Worm (Caenorhabditis elegans) whole organism, L4 larva: Measurements from ENCODE around the gene Y48C3A.14.

Experiments used
- F26F4.8 ChIP-seq: fragments of 200-800 bp; sonication (Bioruptor generic); conservative IDR thresholded peaks from 2 replicates; pipeline ENCODE4 v1.3.6; 2022; ENCODE audit warnings: missing genetic modification characterization, missing compliant biosample characterization
- T26A8.4 ChIP-seq: fragments of 200-800 bp; sonication (Bioruptor generic); IDR thresholded peaks from 2 replicates; pipeline ENCODE4 v1.3.6; 2022; ENCODE audit warnings: missing genetic modification characterization, missing compliant biosample characterization
- Y105C5A.15 ChIP-seq: fragments of 200-800 bp; sonication (Bioruptor generic); IDR thresholded peaks from 2 replicates; pipeline ENCODE4 v1.3.6; 2022; ENCODE audit warnings: missing genetic modification characterization, missing compliant biosample characterization
- ZK337.2 ChIP-seq: fragments of 200-800 bp; sonication (Bioruptor generic); IDR thresholded peaks from 2 replicates; pipeline ENCODE4 v1.3.6; 2022; ENCODE audit warnings: missing genetic modification reagents, missing genetic modification characterization, missing compliant biosample characterization
- arid-1 ChIP-seq: fragments of 200-800 bp; sonication (Bioruptor generic); conservative IDR thresholded peaks from 2 replicates; pipeline ENCODE4 v1.3.6; 2022; ENCODE audit warnings: missing genetic modification reagents, missing genetic modification characterization, missing compliant biosample characterization
- ceh-20 ChIP-seq: fragments of 200-800 bp; sonication (Bioruptor generic); IDR thresholded peaks from 2 replicates; pipeline ENCODE4 v1.3.6; 2022; ENCODE audit warnings: missing genetic modification reagents, missing genetic modification characterization, missing compliant biosample characterization
- ceh-32 ChIP-seq: sonication (generic microtip); optimal IDR thresholded peaks from 2 replicates; lab custom pipeline; 2016; ENCODE audit warnings: mild to moderate bottlenecking, missing genetic modification characterization, missing compliant biosample characterization; ENCODE audit not compliant: poor library complexity
- ceh-62 ChIP-seq: sonication (generic microtip); optimal IDR thresholded peaks from 2 replicates; lab custom pipeline; 2017; ENCODE audit warnings: missing biosample characterization, missing genetic modification characterization
- ceh-82 ChIP-seq: sonication (generic microtip); optimal IDR thresholded peaks from 2 replicates; lab custom pipeline; 2017; ENCODE audit warnings: missing biosample characterization, missing genetic modification characterization
- cey-2 ChIP-seq: sonication (generic microtip); optimal IDR thresholded peaks from 3 replicates; lab custom pipeline; 2017; ENCODE audit warnings: missing genetic modification characterization, mild to moderate bottlenecking, missing compliant biosample characterization, antibody characterized with exemption, borderline replicate concordance; ENCODE audit not compliant: insufficient read depth
- daf-16 ChIP-seq, 3 experiments: sonication (generic microtip); optimal IDR thresholded peaks; 2 replicates each; lab custom pipeline; 2016 to 2017; ENCODE audit warnings: missing genetic modification characterization in 3 of 3, missing genetic modification reagents in 3 of 3, mild to moderate bottlenecking in 2 of 3, missing compliant biosample characterization in 2 of 3, missing biosample characterization in 1 of 3, moderate library complexity in 1 of 3
- dmd-9 ChIP-seq: fragments of 200-800 bp; sonication (Bioruptor generic); IDR thresholded peaks from 2 replicates; pipeline ENCODE4 v1.3.6; 2022; ENCODE audit warnings: missing genetic modification reagents, missing genetic modification characterization, missing compliant biosample characterization
- dpl-1 ChIP-seq: fragments of 150-350 bp; optimal IDR thresholded peaks from 2 replicates; lab custom pipeline; 2014; ENCODE audit warnings: missing biosample characterization, missing genetic modification reagents, missing genetic modification characterization
- egl-27 ChIP-seq: sonication (generic microtip); optimal IDR thresholded peaks from 3 replicates; lab custom pipeline; 2017; ENCODE audit warnings: missing biosample characterization, missing genetic modification reagents, missing genetic modification characterization
- fkh-10 ChIP-seq: fragments of 150-350 bp; optimal IDR thresholded peaks from 2 replicates; lab custom pipeline; 2014; ENCODE audit warnings: missing biosample characterization, missing genetic modification reagents, missing genetic modification characterization
- hlh-11 ChIP-seq: fragments of 200-800 bp; sonication (Bioruptor generic); optimal IDR thresholded peaks from 2 replicates; lab custom pipeline; 2018; ENCODE audit warnings: mild to moderate bottlenecking, missing genetic modification characterization, missing compliant biosample characterization
- lim-7 ChIP-seq: fragments of 200-800 bp; sonication (Bioruptor generic); IDR thresholded peaks from 2 replicates; pipeline ENCODE4 v1.3.6; 2022; ENCODE audit warnings: missing genetic modification characterization, missing compliant biosample characterization
- lin-1 ChIP-seq: fragments of 200-800 bp; sonication (Bioruptor generic); IDR thresholded peaks from 2 replicates; pipeline ENCODE4 v1.3.6; 2022; ENCODE audit warnings: missing genetic modification reagents, missing genetic modification characterization, missing compliant biosample characterization
- lin-29 ChIP-seq: fragments of 200-800 bp; sonication (Bioruptor generic); IDR thresholded peaks from 2 replicates; pipeline ENCODE4 v1.3.6; 2022; ENCODE audit warnings: missing genetic modification reagents, missing genetic modification characterization, missing compliant biosample characterization
- lin-38 ChIP-seq: fragments of 200-800 bp; sonication (Bioruptor generic); IDR thresholded peaks from 2 replicates; pipeline ENCODE4 v1.3.6; 2022; ENCODE audit warnings: missing genetic modification reagents, missing genetic modification characterization, missing compliant biosample characterization
- lin-39 ChIP-seq: fragments of 150-350 bp; optimal IDR thresholded peaks from 2 replicates; lab custom pipeline; 2014; ENCODE audit warnings: missing biosample characterization, missing genetic modification reagents, missing genetic modification characterization
- lir-3 ChIP-seq: sonication (generic microtip); optimal IDR thresholded peaks from 2 replicates; lab custom pipeline; 2016; ENCODE audit warnings: mild to moderate bottlenecking, missing genetic modification characterization, missing compliant biosample characterization
- madf-5 ChIP-seq, 2 experiments: fragments of 200-800 bp; sonication (Bioruptor generic); IDR thresholded peaks; 2 replicates each; pipeline ENCODE4 v1.3.6; 2022; ENCODE audit warnings: missing compliant biosample characterization in 2 of 2, missing genetic modification characterization in 2 of 2
- mep-1 ChIP-seq: fragments of 150-350 bp; sonication (generic microtip); optimal IDR thresholded peaks from 3 replicates; lab custom pipeline; 2014; ENCODE audit warnings: missing biosample characterization, missing genetic modification characterization
- nhr-11 ChIP-seq: fragments of 150-350 bp; optimal IDR thresholded peaks from 2 replicates; lab custom pipeline; 2014; ENCODE audit warnings: missing biosample characterization, missing genetic modification characterization
- nhr-25 ChIP-seq: sonication (generic microtip); optimal IDR thresholded peaks from 2 replicates; lab custom pipeline; 2017; ENCODE audit warnings: missing genetic modification characterization, mild to moderate bottlenecking, missing compliant biosample characterization, antibody characterized with exemption, moderate library complexity, borderline replicate concordance; ENCODE audit not compliant: insufficient read depth
- nhr-28 ChIP-seq: fragments of 150-350 bp; optimal IDR thresholded peaks from 2 replicates; lab custom pipeline; 2014; ENCODE audit warnings: missing biosample characterization, missing genetic modification characterization
- nhr-6 ChIP-seq: fragments of 150-350 bp; optimal IDR thresholded peaks from 2 replicates; lab custom pipeline; 2014; ENCODE audit warnings: missing biosample characterization, missing genetic modification characterization
- pqm-1 ChIP-seq: sonication (generic microtip); optimal IDR thresholded peaks from 2 replicates; lab custom pipeline; 2017; ENCODE audit warnings: missing biosample characterization, missing genetic modification characterization
- rbr-2 ChIP-seq: sonication (generic microtip); optimal IDR thresholded peaks from 2 replicates; lab custom pipeline; 2016; ENCODE audit warnings: missing genotype, missing genetic modification characterization, missing compliant biosample characterization
- saeg-2 ChIP-seq: fragments of 200-800 bp; sonication (Bioruptor generic); IDR thresholded peaks from 2 replicates; pipeline ENCODE4 v1.3.6; 2022; ENCODE audit warnings: missing genetic modification reagents, missing genetic modification characterization, missing compliant biosample characterization
- set-16 ChIP-seq: fragments of 200-800 bp; sonication (Bioruptor generic); IDR thresholded peaks from 2 replicates; pipeline ENCODE4 v1.3.6; 2022; ENCODE audit warnings: missing genetic modification reagents, missing genetic modification characterization, missing compliant biosample characterization
- spr-1 ChIP-seq: sonication (generic microtip); optimal IDR thresholded peaks from 2 replicates; lab custom pipeline; 2016; ENCODE audit warnings: mild to moderate bottlenecking, missing genetic modification characterization, missing compliant biosample characterization
- spr-3 ChIP-seq: fragments of 200-800 bp; sonication (Bioruptor generic); optimal IDR thresholded peaks from 2 replicates; lab custom pipeline; 2018; ENCODE audit warnings: mild to moderate bottlenecking, missing genetic modification characterization, missing compliant biosample characterization
- tra-1 ChIP-seq: fragments of 200-800 bp; sonication (Bioruptor generic); IDR thresholded peaks from 2 replicates; pipeline ENCODE4 v1.3.6; 2022; ENCODE audit warnings: missing genetic modification reagents, missing genetic modification characterization, missing compliant biosample characterization
- unc-62 ChIP-seq, 3 experiments: fragments of 150-350 bp in 1 of 3; sonication (generic microtip); optimal IDR thresholded peaks in 2 of 3; peaks in 1 of 3; 1 replicate in 1 of 3; 2 replicates in 2 of 3; lab custom pipeline; 2014 to 2017; ENCODE audit warnings: missing biosample characterization in 3 of 3, missing genetic modification characterization in 3 of 3, missing genetic modification reagents in 3 of 3, missing genotype in 1 of 3
- vab-7 ChIP-seq: fragments of 200-800 bp; sonication (Bioruptor generic); IDR thresholded peaks from 2 replicates; pipeline ENCODE4 v1.3.6; 2022; ENCODE audit warnings: missing genetic modification reagents, missing genetic modification characterization, missing compliant biosample characterization
- zip-11 ChIP-seq: fragments of 200-800 bp; sonication (Bioruptor generic); IDR thresholded peaks from 2 replicates; pipeline ENCODE4 v1.3.6; 2022; ENCODE audit warnings: missing genetic modification characterization, missing compliant biosample characterization
- ztf-11 ChIP-seq: fragments of 150-350 bp; optimal IDR thresholded peaks from 2 replicates; lab custom pipeline; 2014; ENCODE audit warnings: missing biosample characterization, missing genetic modification characterization
- ztf-7 ChIP-seq: fragments of 150-350 bp; optimal IDR thresholded peaks from 2 replicates; lab custom pipeline; 2014; ENCODE audit warnings: missing biosample characterization, missing genetic modification characterization

Y48C3A.14 gene

DNA sequence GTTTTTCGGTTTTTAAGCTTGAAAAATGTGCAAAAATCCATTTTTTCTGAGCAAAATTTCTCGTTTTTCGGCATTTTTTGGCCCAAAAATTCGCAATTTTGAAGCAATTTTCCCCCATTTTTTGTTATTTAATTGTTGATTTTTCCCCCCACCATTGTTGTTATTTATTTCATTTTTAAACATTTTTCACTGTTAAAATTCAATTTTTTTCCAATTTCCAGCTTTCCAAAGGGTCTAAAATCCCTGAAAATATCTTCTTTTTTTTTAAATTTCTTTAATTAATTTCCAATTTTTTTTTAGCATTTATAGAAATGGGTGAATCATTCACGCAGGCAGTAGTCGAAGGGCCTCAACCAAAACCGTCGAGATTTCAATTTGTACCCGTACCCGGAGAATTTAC lies 13.4 kb upstream of the Y48C3A.14 start, which contains the start of gene Y48C3A.12:
Gene Y48C3A.12 (plus strand): TSS at position 301 of the 400 bp plus-strand sequence.
- TF ChIP-seq egl-27 (tag; lab: Kevin White, UChicago) (no peak), unc-62 (GFP tag; optimal IDR thresholded peaks at IDR 0.05 in 1 of 2; lab: Kevin White, UChicago) (no peak), unc-62 (tag; optimal IDR thresholded peaks at IDR 0.05; lab: Kevin White, UChicago) (no peak), zip-11 (GFP tag; lab: Robert Waterston, UW) (no peak), lin-29 (no peak), lin-1 (no peak)

DNA sequence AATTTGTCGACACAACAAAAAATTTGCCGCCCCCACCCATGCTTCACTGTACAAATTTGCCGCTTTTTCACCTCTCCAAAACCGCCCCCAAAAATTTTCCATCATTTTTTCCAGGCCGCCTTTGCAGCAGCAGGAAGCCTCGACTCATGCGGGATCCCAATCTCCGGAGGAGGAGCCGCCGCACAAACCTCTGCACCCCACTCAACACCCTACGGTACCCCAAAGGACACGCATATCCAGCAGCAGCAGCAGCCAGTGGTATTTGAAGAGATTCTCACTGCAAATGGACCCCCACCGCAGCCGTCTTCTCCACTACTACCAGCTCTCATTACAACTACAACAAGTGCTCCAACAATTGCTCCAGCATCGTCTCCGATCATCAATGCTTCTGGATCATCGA lies 6.5 kb upstream of the Y48C3A.14 start:
- TF ChIP-seq lin-39 (no peak), dmd-9 (no peak), set-16 (GFP tag; lab: Robert Waterston, UW) (peak; percentile 71)

DNA sequence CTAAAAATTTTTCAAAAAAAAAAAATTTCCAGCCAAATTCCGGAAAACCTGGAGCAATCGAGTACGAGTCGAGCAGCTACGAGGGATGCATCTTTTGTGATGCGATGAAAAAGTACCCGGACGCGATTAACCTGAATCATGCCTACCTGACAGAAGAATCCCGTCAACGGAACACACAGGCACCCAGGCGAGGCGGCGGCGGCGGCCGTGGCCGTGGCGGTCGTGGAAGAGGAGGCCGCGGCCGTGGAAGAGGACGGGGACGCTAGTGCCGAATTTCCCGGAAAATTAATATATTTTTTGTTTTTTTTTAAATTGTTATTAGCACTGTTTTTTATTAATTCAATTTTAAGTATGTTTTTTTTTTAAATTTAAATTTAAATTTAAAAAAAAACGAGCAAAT lies 12.0 kb downstream of the Y48C3A.14 start:
- TF ChIP-seq mep-1, result no peak
- TF ChIP-seq spr-1 (tag; lab: Kevin White, UChicago), result no peak
- TF ChIP-seq set-16 (GFP tag; lab: Robert Waterston, UW), result peak; percentile 90

DNA sequence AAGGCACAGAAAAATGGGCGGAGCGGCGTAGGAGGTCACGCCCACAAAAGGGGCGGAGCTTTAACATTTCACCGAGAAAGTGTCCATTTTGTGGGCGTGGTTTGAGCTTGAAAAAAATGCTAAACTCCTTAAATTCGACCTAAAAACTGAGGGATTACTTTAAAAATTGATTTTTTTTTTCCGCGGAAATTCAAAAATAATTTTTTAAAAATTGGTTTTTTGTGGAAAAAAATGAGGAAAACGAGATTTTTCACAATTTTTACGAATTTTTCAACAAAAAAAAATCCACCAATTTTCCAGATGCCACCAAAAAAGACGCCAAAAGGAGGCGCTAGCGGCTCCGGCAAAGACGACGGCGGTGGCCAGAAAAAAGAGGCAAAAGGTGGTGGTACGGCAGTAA lies 13.1 kb downstream of the Y48C3A.14 start, which contains the start of gene pinn-4:
Gene pinn-4 (plus strand): TSS at position 301 of the 400 bp plus-strand sequence.
- TF ChIP-seq rbr-2 (tag; lab: Kevin White, UChicago) (no peak), fkh-10 (GFP tag; lab: Kevin White, UChicago) (no peak), ztf-11 (tag; lab: Kevin White, UChicago) (no peak), nhr-25 (tag; lab: Kevin White, UChicago) (no peak), F26F4.8 (GFP tag; lab: Robert Waterston, UW) (no peak), spr-3 (GFP tag; lab: Kevin White, UChicago) (no peak), vab-7 (GFP tag; lab: Robert Waterston, UW) (no peak), spr-1 (tag; lab: Kevin White, UChicago) (no peak), ceh-32 (tag; lab: Kevin White, UChicago) (no peak), cey-2 (tag; lab: Kevin White, UChicago) (no peak), unc-62 (GFP tag; optimal IDR thresholded peaks at IDR 0.05 in 1 of 2; lab: Kevin White, UChicago) (no peak), unc-62 (tag; optimal IDR thresholded peaks at IDR 0.05; lab: Kevin White, UChicago) (no peak), nhr-6 (tag; lab: Kevin White, UChicago) (no peak), tra-1 (GFP tag; lab: Robert Waterston, UW) (no peak), ceh-20 (no peak), ZK337.2 (no peak), lim-7 (GFP tag; lab: Robert Waterston, UW) (no peak), nhr-28 (tag; lab: Kevin White, UChicago) (no peak), saeg-2 (GFP tag; lab: Robert Waterston, UW) (no peak), lir-3 (tag; lab: Kevin White, UChicago) (no peak), ceh-82 (no peak)

DNA sequence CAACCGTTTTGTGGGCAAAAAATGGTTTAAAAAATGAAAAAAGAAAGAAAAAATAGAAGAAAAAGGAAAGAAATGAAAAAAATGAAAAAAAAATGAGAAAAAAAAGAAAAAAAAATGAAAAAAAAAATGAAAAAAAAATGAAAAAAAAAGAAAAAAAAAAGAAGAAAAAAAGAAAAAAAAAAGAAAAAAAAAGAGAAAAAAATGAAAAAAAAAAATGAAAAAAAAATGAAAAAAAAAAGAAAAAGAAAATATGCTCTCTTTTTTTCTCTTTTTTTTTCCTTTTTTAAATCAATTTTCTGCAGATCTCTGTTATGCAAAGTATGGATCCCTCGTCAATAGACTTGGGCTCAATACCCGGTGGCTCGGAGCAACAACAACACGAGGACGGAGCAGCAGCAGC lies 16.3 kb downstream of the Y48C3A.14 start, which contains the start of gene efl-2:
Gene efl-2 (plus strand): TSS at position 301 of the 400 bp plus-strand sequence.
- TF ChIP-seq T26A8.4 (no peak), lir-3 (tag; lab: Kevin White, UChicago) (no peak), pqm-1 (tag; lab: Kevin White, UChicago) (no peak), nhr-11 (no peak), daf-16 (GFP tag; optimal IDR thresholded peaks at IDR 0.05; lab: Kevin White, UChicago) (no peak), daf-16 (tag; optimal IDR thresholded peaks at IDR 0.05; lab: Kevin White, UChicago) (no peak), ztf-7 (no peak), F26F4.8 (GFP tag; lab: Robert Waterston, UW) (no peak), hlh-11 (no peak), dpl-1 (GFP tag; lab: Kevin White, UChicago) (no peak), arid-1 (GFP tag; lab: Robert Waterston, UW) (no peak), dmd-9 (no peak), madf-5 (GFP tag; IDR thresholded peaks at IDR 0.05; lab: Robert Waterston, UW) (no peak), Y105C5A.15 (GFP tag; lab: Robert Waterston, UW) (no peak), nhr-28 (tag; lab: Kevin White, UChicago) (no peak), spr-3 (GFP tag; lab: Kevin White, UChicago) (no peak), lin-38 (GFP tag; lab: Robert Waterston, UW) (no peak), ceh-62 (tag; lab: Kevin White, UChicago) (no peak), saeg-2 (GFP tag; lab: Robert Waterston, UW) (no peak)
- TF ChIP-seq, all 104 proteins: peak for 0
